Worm (Caenorhabditis elegans) whole organism, L2 larva: ENCODE data around the gene mua-3.

Experiments used
- ama-1 ChIP-seq: fragments of 150-350 bp; optimal IDR thresholded peaks from 2 replicates; lab custom pipeline; 2018; ENCODE audit warnings: inconsistent platforms
- ceh-16 ChIP-seq: fragments of 150-350 bp; optimal IDR thresholded peaks from 2 replicates; lab custom pipeline; 2014; ENCODE audit warnings: missing biosample characterization, missing genetic modification characterization
- dmd-4 ChIP-seq: sonication (generic microtip); optimal IDR thresholded peaks from 2 replicates; lab custom pipeline; 2017; ENCODE audit warnings: missing biosample characterization, missing genetic modification characterization
- egl-27 ChIP-seq: sonication (generic microtip); optimal IDR thresholded peaks from 3 replicates; lab custom pipeline; 2017; ENCODE audit warnings: missing biosample characterization, missing genetic modification reagents, missing genetic modification characterization
- elt-1 ChIP-seq: fragments of 150-350 bp; optimal IDR thresholded peaks from 2 replicates; lab custom pipeline; 2014; ENCODE audit warnings: missing biosample characterization, missing genetic modification characterization
- fos-1 ChIP-seq: fragments of 150-350 bp; optimal IDR thresholded peaks from 2 replicates; lab custom pipeline; 2014; ENCODE audit warnings: missing biosample characterization, missing genetic modification characterization
- sma-9 ChIP-seq, 2 experiments: fragments of 150-350 bp in 1 of 2; sonication (generic microtip) in 1 of 2; optimal IDR thresholded peaks; 2 replicates each; lab custom pipeline; 2014 to 2016; ENCODE audit warnings: missing genetic modification characterization in 2 of 2, mild to moderate bottlenecking in 1 of 2, missing biosample characterization in 1 of 2, missing compliant biosample characterization in 1 of 2, missing genetic modification reagents in 1 of 2, moderate library complexity in 1 of 2
- unc-62 ChIP-seq: fragments of 150-350 bp; optimal IDR thresholded peaks from 2 replicates; lab custom pipeline; 2014; ENCODE audit warnings: missing biosample characterization, missing genetic modification reagents, missing genetic modification characterization
- zag-1 ChIP-seq: fragments of 150-350 bp; optimal IDR thresholded peaks from 2 replicates; lab custom pipeline; 2014; ENCODE audit warnings: missing biosample characterization, missing genetic modification characterization

- TF ChIP-seq ama-1 (lab: Kevin White, UChicago) (no peak), elt-1 (tag; lab: Kevin White, UChicago) (no peak), unc-62 (GFP tag; lab: Kevin White, UChicago) (no peak), dmd-4 (tag; lab: Kevin White, UChicago) (no peak), zag-1 (no peak), sma-9 (GFP tag; optimal IDR thresholded peaks at IDR 0.05; lab: Kevin White, UChicago) (no peak), sma-9 (tag; optimal IDR thresholded peaks at IDR 0.05; lab: Kevin White, UChicago) (no peak), fos-1 (no peak), egl-27 (tag; lab: Kevin White, UChicago) (no peak), ceh-16 (tag; lab: Kevin White, UChicago) (no peak)
These were observed 45.8 kb upstream of the mua-3 start, which contains the start of the genes ZK1128.1 and mett-10 for ce11 chrIII:10114662-10115061.
